Fruit fly (Drosophila melanogaster) whole organism, pupa: ENCODE results near the gene Prosalpha4T1.

Source experiments
- CG12605 ChIP-seq: fragments of 200-800 bp; sonication (Bioruptor generic); IDR thresholded peaks from 2 replicates; pipeline ENCODE4 v1.3.6; 2022; ENCODE audit warnings: missing biosample characterization, missing genetic modification characterization
- CG13204 ChIP-seq: fragments of 200-800 bp; sonication (Bioruptor generic); optimal IDR thresholded peaks from 2 replicates; lab custom pipeline; 2018; ENCODE audit warnings: missing biosample characterization, mild to moderate bottlenecking, missing genetic modification characterization, moderate library complexity
- CG32121 ChIP-seq: fragments of 200-800 bp; sonication (Bioruptor generic); IDR thresholded peaks from 2 replicates; pipeline ENCODE4 v1.3.6; 2022; ENCODE audit warnings: missing biosample characterization, missing genetic modification characterization
- CG8159 ChIP-seq: fragments of 200-800 bp; sonication (Bioruptor generic); optimal IDR thresholded peaks from 3 replicates; lab custom pipeline; 2018; ENCODE audit warnings: missing biosample characterization, mild to moderate bottlenecking, missing genetic modification characterization, moderate library complexity
- CG9948 ChIP-seq: fragments of 200-800 bp; sonication (Bioruptor generic); optimal IDR thresholded peaks from 2 replicates; lab custom pipeline; 2018; ENCODE audit warnings: missing biosample characterization, mild to moderate bottlenecking, missing genetic modification characterization, moderate library complexity
- Ets98B ChIP-seq: fragments of 200-800 bp; sonication (Bioruptor generic); IDR thresholded peaks from 2 replicates; pipeline ENCODE4 v1.3.6; 2022; ENCODE audit warnings: missing biosample characterization, missing genetic modification characterization
- fd96Ca ChIP-seq: fragments of 200-800 bp; sonication (Bioruptor generic); IDR thresholded peaks from 3 replicates; pipeline ENCODE4 v1.3.6; 2022; ENCODE audit warnings: missing biosample characterization, missing genetic modification characterization

- TF ChIP-seq Ets98B (GFP tag; lab: Robert Waterston, UW) (no peak), CG32121 (GFP tag; lab: Robert Waterston, UW) (no peak), CG12605 (GFP tag; lab: Robert Waterston, UW) (no peak), CG9948 (tag; lab: Kevin White, UChicago) (no peak), CG8159 (tag; lab: Kevin White, UChicago) (no peak), CG13204 (GFP tag; lab: Kevin White, UChicago) (no peak), fd96Ca (GFP tag; lab: Robert Waterston, UW) (no peak)
Observed at dm6 chr3R:20754991-20755390, 6.1 kb upstream of the Prosalpha4T1 start.
